Worm (Caenorhabditis elegans) whole organism, L1 larva: Measurements from ENCODE around the gene W04H10.5.
A peak's percentile ranks its signal among the peaks of the same experiment; 100 is the strongest.

Experiments used
- C16A3.4 ChIP-seq: fragments of 150-350 bp; optimal IDR thresholded peaks from 2 replicates; lab custom pipeline; 2014; ENCODE audit warnings: missing biosample characterization, missing genetic modification characterization
- F16B12.6 ChIP-seq: fragments of 150-350 bp; optimal IDR thresholded peaks from 2 replicates; lab custom pipeline; 2014; ENCODE audit warnings: missing biosample characterization, missing genetic modification characterization
- aha-1 ChIP-seq: fragments of 150-350 bp; optimal IDR thresholded peaks from 2 replicates; lab custom pipeline; 2014; ENCODE audit warnings: missing biosample characterization, missing genetic modification characterization
- aly-2 ChIP-seq: fragments of 150-350 bp; optimal IDR thresholded peaks from 2 replicates; lab custom pipeline; 2014; ENCODE audit warnings: missing biosample characterization, missing genetic modification characterization
- blmp-1 ChIP-seq: fragments of 150-350 bp; optimal IDR thresholded peaks from 2 replicates; lab custom pipeline; 2014; ENCODE audit warnings: missing biosample characterization, missing genetic modification characterization
- ceh-82 ChIP-seq, 3 experiments: fragments of 150-350 bp in 1 of 3; sonication (generic microtip) in 2 of 3; optimal IDR thresholded peaks; 2 replicates each; lab custom pipeline; 2014 to 2017; ENCODE audit warnings: missing biosample characterization in 3 of 3, missing genetic modification characterization in 3 of 3
- ces-1 ChIP-seq: fragments of 150-350 bp; optimal IDR thresholded peaks from 2 replicates; lab custom pipeline; 2014; ENCODE audit warnings: missing biosample characterization, missing genetic modification reagents, missing genetic modification characterization
- dsc-1 ChIP-seq: sonication (generic microtip); optimal IDR thresholded peaks from 2 replicates; lab custom pipeline; 2016; ENCODE audit warnings: mild to moderate bottlenecking, missing genetic modification characterization, missing compliant biosample characterization
- efl-1 ChIP-seq, 4 experiments: fragments of 150-350 bp; optimal IDR thresholded peaks in 3 of 4; peaks in 1 of 4; 1 replicate in 1 of 4; 2 replicates in 3 of 4; lab custom pipeline; 2014; ENCODE audit warnings: missing biosample characterization in 2 of 4, missing genetic modification characterization in 2 of 4, missing genetic modification reagents in 2 of 4
- efl-3 ChIP-seq: fragments of 200-800 bp; sonication (Bioruptor generic); optimal IDR thresholded peaks from 2 replicates; lab custom pipeline; 2018; ENCODE audit warnings: mild to moderate bottlenecking, missing genetic modification characterization, missing compliant biosample characterization
- ets-5 ChIP-seq: fragments of 200-800 bp; sonication (Bioruptor generic); IDR thresholded peaks from 2 replicates; pipeline ENCODE4 v1.3.6; 2022; ENCODE audit warnings: missing genetic modification characterization, missing compliant biosample characterization
- fkh-10 ChIP-seq: sonication (generic microtip); optimal IDR thresholded peaks from 2 replicates; lab custom pipeline; 2017; ENCODE audit warnings: missing biosample characterization, missing genetic modification reagents, missing genetic modification characterization
- fkh-4 ChIP-seq: sonication (generic microtip); optimal IDR thresholded peaks from 2 replicates; lab custom pipeline; 2016; ENCODE audit warnings: missing compliant biosample characterization, missing genetic modification characterization, borderline replicate concordance
- fkh-8 ChIP-seq: sonication (generic microtip); optimal IDR thresholded peaks from 2 replicates; lab custom pipeline; 2016; ENCODE audit warnings: mild to moderate bottlenecking, missing genetic modification characterization, missing compliant biosample characterization
- fos-1 ChIP-seq: fragments of 150-350 bp; optimal IDR thresholded peaks from 2 replicates; lab custom pipeline; 2014; ENCODE audit warnings: missing biosample characterization, missing genetic modification characterization
- irx-1 ChIP-seq: sonication (generic microtip); optimal IDR thresholded peaks from 2 replicates; lab custom pipeline; 2016; ENCODE audit warnings: missing genetic modification characterization, missing compliant biosample characterization
- isw-1 ChIP-seq: fragments of 200-800 bp; sonication (Bioruptor generic); IDR thresholded peaks from 2 replicates; pipeline ENCODE4 v1.3.6; 2022; ENCODE audit warnings: missing genetic modification characterization, missing compliant biosample characterization
- lin-13 ChIP-seq: fragments of 150-350 bp; optimal IDR thresholded peaks from 2 replicates; lab custom pipeline; 2014; ENCODE audit warnings: missing biosample characterization, missing genetic modification reagents, missing genetic modification characterization
- lin-14 ChIP-seq: fragments of 200-800 bp; sonication (Bioruptor generic); optimal IDR thresholded peaks from 2 replicates; lab custom pipeline; 2018; ENCODE audit warnings: mild to moderate bottlenecking, missing genetic modification characterization, moderate library complexity, missing compliant biosample characterization
- lin-35 ChIP-seq, 2 experiments: fragments of 150-350 bp; optimal IDR thresholded peaks; 2 replicates each; lab custom pipeline; 2014; ENCODE audit warnings: missing biosample characterization in 2 of 2, missing genetic modification characterization in 2 of 2, missing genetic modification reagents in 2 of 2
- lin-39 ChIP-seq: fragments of 150-350 bp; optimal IDR thresholded peaks from 2 replicates; lab custom pipeline; 2014; ENCODE audit warnings: missing biosample characterization, missing genetic modification reagents, missing genetic modification characterization
- lir-3 ChIP-seq: sonication (generic microtip); optimal IDR thresholded peaks from 2 replicates; lab custom pipeline; 2016; ENCODE audit warnings: mild to moderate bottlenecking, missing genetic modification characterization, moderate library complexity, missing compliant biosample characterization; ENCODE audit not compliant: poor library complexity
- lsy-2 ChIP-seq, 2 experiments: fragments of 150-350 bp; optimal IDR thresholded peaks; 2 replicates each; lab custom pipeline; 2014; ENCODE audit warnings: missing biosample characterization in 2 of 2, missing genetic modification characterization in 2 of 2
- mdl-1 ChIP-seq, 2 experiments: fragments of 150-350 bp; optimal IDR thresholded peaks; 2 replicates each; lab custom pipeline; 2014 to 2017; ENCODE audit warnings: missing biosample characterization in 2 of 2, missing genetic modification characterization in 2 of 2, inconsistent platforms in 1 of 2
- mep-1 ChIP-seq: fragments of 150-350 bp; optimal IDR thresholded peaks from 2 replicates; lab custom pipeline; 2014; ENCODE audit warnings: missing biosample characterization, missing genetic modification characterization
- nhr-12 ChIP-seq: sonication (generic microtip); optimal IDR thresholded peaks from 2 replicates; lab custom pipeline; 2017; ENCODE audit warnings: missing biosample characterization, missing genetic modification characterization
- nhr-19 ChIP-seq: fragments of 200-800 bp; sonication (Bioruptor generic); conservative IDR thresholded peaks from 2 replicates; pipeline ENCODE4 v1.3.6; 2022; ENCODE audit warnings: missing genetic modification characterization, missing compliant biosample characterization
- nhr-20 ChIP-seq: sonication (generic microtip); optimal IDR thresholded peaks from 2 replicates; lab custom pipeline; 2016; ENCODE audit warnings: mild to moderate bottlenecking, missing genetic modification characterization, missing compliant biosample characterization
- nhr-85 ChIP-seq: sonication (generic microtip); peaks from one replicate; lab custom pipeline; 2016; ENCODE audit warnings: missing genetic modification characterization, inconsistent platforms, missing compliant biosample characterization
- nhr-90 ChIP-seq: sonication (generic microtip); optimal IDR thresholded peaks from 2 replicates; lab custom pipeline; 2016; ENCODE audit warnings: mild to moderate bottlenecking, missing genetic modification characterization, missing compliant biosample characterization; ENCODE audit not compliant: poor library complexity
- pqm-1 ChIP-seq: sonication (generic microtip); optimal IDR thresholded peaks from 3 replicates; lab custom pipeline; 2017; ENCODE audit warnings: missing biosample characterization, missing genetic modification characterization
- snpc-4 ChIP-seq: fragments of 150-350 bp; optimal IDR thresholded peaks from 2 replicates; lab custom pipeline; 2014; ENCODE audit warnings: missing biosample characterization, missing genetic modification characterization
- snu-23 ChIP-seq: sonication (generic microtip); optimal IDR thresholded peaks from 2 replicates; lab custom pipeline; 2016; ENCODE audit warnings: missing genetic modification characterization, missing compliant biosample characterization
- sox-4 ChIP-seq: sonication (generic microtip); optimal IDR thresholded peaks from 2 replicates; lab custom pipeline; 2016; ENCODE audit warnings: missing genetic modification characterization, missing compliant biosample characterization
- swsn-7 ChIP-seq: sonication (generic microtip); optimal IDR thresholded peaks from 2 replicates; lab custom pipeline; 2016; ENCODE audit warnings: missing genetic modification characterization, missing compliant biosample characterization
- tlp-1 ChIP-seq: fragments of 150-350 bp; optimal IDR thresholded peaks from 2 replicates; lab custom pipeline; 2014; ENCODE audit warnings: missing biosample characterization, missing genetic modification characterization
- unc-62 ChIP-seq: fragments of 150-350 bp; optimal IDR thresholded peaks from 2 replicates; lab custom pipeline; 2014; ENCODE audit warnings: missing biosample characterization, missing genetic modification reagents, missing genetic modification characterization
- unc-86 ChIP-seq: sonication (generic microtip); optimal IDR thresholded peaks from 2 replicates; lab custom pipeline; 2016; ENCODE audit warnings: missing genetic modification characterization, missing compliant biosample characterization
- unc-98 ChIP-seq: fragments of 200-800 bp; sonication (Bioruptor generic); IDR thresholded peaks from 2 replicates; pipeline ENCODE4 v1.3.6; 2022; ENCODE audit warnings: missing genetic modification characterization, missing compliant biosample characterization
- vab-15 ChIP-seq: sonication (generic microtip); optimal IDR thresholded peaks from 2 replicates; lab custom pipeline; 2017; ENCODE audit warnings: missing genotype, mild to moderate bottlenecking, missing genetic modification characterization, missing compliant biosample characterization
- xbp-1 ChIP-seq: sonication (generic microtip); optimal IDR thresholded peaks from 2 replicates; lab custom pipeline; 2016; ENCODE audit warnings: missing genetic modification characterization, missing compliant biosample characterization
- zag-1 ChIP-seq: fragments of 150-350 bp; optimal IDR thresholded peaks from 2 replicates; lab custom pipeline; 2014; ENCODE audit warnings: missing biosample characterization, missing genetic modification characterization
- zip-4 ChIP-seq: fragments of 200-800 bp; sonication (Bioruptor generic); optimal IDR thresholded peaks from 2 replicates; lab custom pipeline; 2018; ENCODE audit warnings: mild to moderate bottlenecking, missing genetic modification characterization, moderate library complexity, missing compliant biosample characterization

W04H10.5 gene

DNA sequence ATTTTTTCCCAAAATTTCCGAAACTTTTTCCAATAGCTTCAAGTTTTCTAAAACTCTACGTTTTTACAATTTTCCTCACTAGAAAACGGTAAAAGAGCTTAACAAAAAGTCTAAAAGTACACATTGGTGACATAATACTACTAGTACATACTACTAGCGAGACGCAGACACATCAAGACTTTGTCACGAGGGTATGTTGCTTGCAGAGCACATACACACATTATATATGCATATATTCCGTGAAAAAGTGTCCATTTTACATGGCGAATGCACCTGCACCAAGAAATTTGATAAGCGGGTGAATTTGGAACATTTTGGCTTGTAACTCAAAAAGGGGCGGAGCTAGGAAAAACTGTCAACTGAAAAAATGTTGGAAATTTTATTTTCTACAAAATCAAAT is 4.8 kb upstream of the W04H10.5 start (continued):
- TF ChIP-seq vab-15 (no peak), aha-1 (tag; lab: Kevin White, UChicago) (no peak), swsn-7 (tag; lab: Kevin White, UChicago) (peak; percentile 49), mep-1 (tag; lab: Kevin White, UChicago) (peak; percentile 51), zip-4 (GFP tag; lab: Kevin White, UChicago) (no peak), isw-1 (peak; percentile 15; the same call in 1 of the 2 replicates), lir-3 (tag; lab: Kevin White, UChicago) (peak; percentile 31), ceh-82 (tag; optimal IDR thresholded peaks at IDR 0.05; lab: Kevin White, UChicago) (peak in 2 of 3 experiments; percentile 4 to 36), aly-2 (tag; lab: Kevin White, UChicago) (no peak), lin-13 (peak; percentile 38), nhr-12 (tag; lab: Kevin White, UChicago) (no peak), irx-1 (no peak), tlp-1 (tag; lab: Kevin White, UChicago) (no peak), efl-1 (optimal IDR thresholded peaks at IDR 0.05; lab: Kevin White, UChicago) (peak; percentile 53 to 57), efl-1 (GFP tag; optimal IDR thresholded peaks at IDR 0.05 in 1 of 2; lab: Kevin White, UChicago) (peak; percentile 39 to 93), lin-39 (no peak), fkh-10 (no peak), fkh-8 (tag; lab: Kevin White, UChicago) (peak; percentile 78), efl-3 (no peak), unc-98 (GFP tag; lab: Robert Waterston, UW) (no peak), nhr-90 (tag; lab: Kevin White, UChicago) (peak; percentile 10), nhr-20 (peak; percentile 29), nhr-19 (GFP tag; lab: Robert Waterston, UW) (peak; percentile 12; the same call in 1 of the 2 replicates), fkh-4 (tag; lab: Kevin White, UChicago) (no peak), unc-62 (GFP tag; lab: Kevin White, UChicago) (no peak), mdl-1 (tag; optimal IDR thresholded peaks at IDR 0.05; lab: Kevin White, UChicago) (peak in 1 of 2 experiments; percentile 44), lsy-2 (tag; optimal IDR thresholded peaks at IDR 0.05; lab: Kevin White, UChicago) (peak; percentile 50 to 54), snpc-4 (no peak), ets-5 (GFP tag; lab: Robert Waterston, UW) (no peak), lin-14 (GFP tag; lab: Kevin White, UChicago) (peak; percentile 71), dsc-1 (tag; lab: Kevin White, UChicago) (peak; percentile 4), unc-86 (peak; percentile 91), C16A3.4 (no peak), fos-1 (tag; lab: Kevin White, UChicago) (no peak), pqm-1 (tag; lab: Kevin White, UChicago) (no peak), blmp-1 (tag; lab: Kevin White, UChicago) (no peak), xbp-1 (peak; percentile 34), ces-1 (GFP tag; lab: Kevin White, UChicago) (no peak), sox-4 (no peak), lin-35 (GFP tag; optimal IDR thresholded peaks at IDR 0.05; lab: Kevin White, UChicago) (peak; percentile 26 to 51), snu-23 (GFP tag; lab: Kevin White, UChicago) (peak; percentile 34)

- TF ChIP-seq sox-4 = no peak
- TF ChIP-seq efl-1 (optimal IDR thresholded peaks at IDR 0.05; lab: Kevin White, UChicago) = no peak
- TF ChIP-seq efl-1 (GFP tag; optimal IDR thresholded peaks at IDR 0.05 in 1 of 2; lab: Kevin White, UChicago) = no peak
- TF ChIP-seq nhr-85 (tag; lab: Kevin White, UChicago) = no peak
- no peak for TF ChIP-seq zag-1
- TF ChIP-seq F16B12.6 (tag; lab: Kevin White, UChicago) = no peak
- TF ChIP-seq blmp-1 (tag; lab: Kevin White, UChicago) = no peak
Measured at ce11 chrII:602020-602419, 4.1 kb upstream of the W04H10.5 start, which contains the start of gene nhl-3. TSS of gene nhl-3 (minus strand) at chrII:602120.
